Fruit fly (Drosophila melanogaster) Kc167 (cell line): Measurements from ENCODE around the gene Efhc1.1.

Source experiments
- Sin3A ChIP-seq: fragments of >200 bp; optimal IDR thresholded peaks from 2 replicates; lab custom pipeline; 2018; ENCODE audit warnings: missing external identifiers
- h ChIP-seq: fragments of >200 bp; optimal IDR thresholded peaks from 3 replicates; lab custom pipeline; 2018; ENCODE audit warnings: missing external identifiers
- psq ChIP-seq: fragments of >200 bp; optimal IDR thresholded peaks from 2 replicates; lab custom pipeline; 2017; ENCODE audit warnings: missing external identifiers

DNA sequence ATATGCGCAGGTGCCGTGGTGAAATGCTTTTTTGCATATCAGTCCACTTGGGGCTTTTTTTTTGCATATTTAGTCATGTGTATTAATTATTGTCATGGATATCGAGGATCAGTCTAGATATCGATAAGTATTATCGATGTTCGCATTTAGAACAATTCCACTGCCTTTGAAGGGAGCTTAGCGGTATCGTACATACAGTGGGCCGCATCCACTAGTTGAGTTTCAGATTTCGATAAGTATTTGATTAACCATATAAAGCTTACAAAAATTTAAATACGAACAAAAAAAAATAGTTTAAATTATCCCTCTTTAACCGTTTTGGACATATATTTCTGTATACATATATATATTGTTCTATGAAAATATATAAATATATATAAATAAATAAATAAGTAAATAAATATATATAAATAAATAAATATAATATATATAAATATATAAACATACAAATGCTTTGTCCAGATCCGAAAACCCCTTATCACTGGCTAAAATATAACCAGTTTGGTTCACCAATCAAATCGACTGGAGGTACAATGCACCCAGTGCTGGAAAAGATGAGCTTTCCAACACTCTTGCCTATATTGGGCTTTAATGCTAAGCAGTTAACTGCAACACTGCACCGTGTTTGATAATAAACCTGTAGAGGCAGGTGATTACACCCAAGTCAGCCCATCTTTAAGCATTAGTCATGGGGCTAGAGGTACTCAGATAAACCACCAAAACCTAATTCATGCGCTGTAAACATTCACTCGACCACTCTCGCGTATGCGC, 19.6 kb upstream of the Efhc1.1 start:
- TF ChIP-seq Sin3A (lab: Kevin White, UChicago) (no peak), psq (lab: Kevin White, UChicago) (no peak), h (lab: Kevin White, UChicago) (no peak)
